Worm (Caenorhabditis elegans) whole organism, L1 larva: Measurements from ENCODE around the gene W06D11.5.

ENCODE experiments used
- C16A3.4 ChIP-seq: fragments of 150-350 bp; optimal IDR thresholded peaks from 2 replicates; lab custom pipeline; 2014; ENCODE audit warnings: missing biosample characterization, missing genetic modification characterization
- C34B4.2 ChIP-seq: sonication (generic microtip); optimal IDR thresholded peaks from 2 replicates; lab custom pipeline; 2017; ENCODE audit warnings: mild to moderate bottlenecking, missing genetic modification characterization, missing compliant biosample characterization
- alr-1 ChIP-seq: fragments of 200-800 bp; sonication (Bioruptor generic); optimal IDR thresholded peaks from 2 replicates; lab custom pipeline; 2018; ENCODE audit warnings: borderline replicate concordance, mild to moderate bottlenecking, missing genetic modification characterization, missing compliant biosample characterization
- blmp-1 ChIP-seq: fragments of 150-350 bp; optimal IDR thresholded peaks from 2 replicates; lab custom pipeline; 2014; ENCODE audit warnings: missing biosample characterization, missing genetic modification characterization
- ceh-63 ChIP-seq: fragments of 200-800 bp; sonication (Bioruptor generic); optimal IDR thresholded peaks from 2 replicates; lab custom pipeline; 2018; ENCODE audit warnings: mild to moderate bottlenecking, missing genetic modification characterization, missing compliant biosample characterization
- ceh-8 ChIP-seq: fragments of 200-800 bp; sonication (Bioruptor generic); optimal IDR thresholded peaks from 2 replicates; lab custom pipeline; 2018; ENCODE audit warnings: mild to moderate bottlenecking, missing genetic modification characterization, moderate library complexity, missing compliant biosample characterization
- ces-1 ChIP-seq: fragments of 150-350 bp; optimal IDR thresholded peaks from 2 replicates; lab custom pipeline; 2014; ENCODE audit warnings: missing biosample characterization, missing genetic modification reagents, missing genetic modification characterization
- dpl-1 ChIP-seq, 3 experiments: fragments of 150-350 bp in 2 of 3; sonication (generic microtip) in 1 of 3; optimal IDR thresholded peaks; 2 replicates each; lab custom pipeline; 2014 to 2017; ENCODE audit warnings: missing biosample characterization in 3 of 3, missing genetic modification characterization in 3 of 3, missing genetic modification reagents in 3 of 3
- efl-1 ChIP-seq, 4 experiments: fragments of 150-350 bp; optimal IDR thresholded peaks in 3 of 4; peaks in 1 of 4; 1 replicate in 1 of 4; 2 replicates in 3 of 4; lab custom pipeline; 2014; ENCODE audit warnings: missing biosample characterization in 2 of 4, missing genetic modification characterization in 2 of 4, missing genetic modification reagents in 2 of 4
- egl-27 ChIP-seq, 2 experiments: fragments of 150-350 bp in 1 of 2; sonication (generic microtip); optimal IDR thresholded peaks; 3 replicates each; lab custom pipeline; 2017 to 2018; ENCODE audit warnings: missing biosample characterization in 2 of 2, missing genetic modification characterization in 2 of 2, missing genetic modification reagents in 2 of 2
- elt-3 ChIP-seq, 6 experiments: fragments of 150-350 bp in 1 of 6; sonication (generic microtip); optimal IDR thresholded peaks; 2 replicates each; lab custom pipeline; 2017 to 2018; ENCODE audit warnings: missing biosample characterization in 6 of 6, missing genetic modification characterization in 6 of 6, inconsistent platforms in 1 of 6
- fkh-8 ChIP-seq: sonication (generic microtip); optimal IDR thresholded peaks from 2 replicates; lab custom pipeline; 2016; ENCODE audit warnings: mild to moderate bottlenecking, missing genetic modification characterization, missing compliant biosample characterization
- fos-1 ChIP-seq: fragments of 150-350 bp; optimal IDR thresholded peaks from 2 replicates; lab custom pipeline; 2014; ENCODE audit warnings: missing biosample characterization, missing genetic modification characterization
- grh-1 ChIP-seq: fragments of 200-800 bp; sonication (Bioruptor generic); IDR thresholded peaks from 2 replicates; pipeline ENCODE4 v1.3.6; 2022; ENCODE audit warnings: missing genetic modification reagents, missing genetic modification characterization, missing compliant biosample characterization
- irx-1 ChIP-seq: sonication (generic microtip); optimal IDR thresholded peaks from 2 replicates; lab custom pipeline; 2016; ENCODE audit warnings: missing genetic modification characterization, missing compliant biosample characterization
- jun-1 ChIP-seq: fragments of 150-350 bp; optimal IDR thresholded peaks from 2 replicates; lab custom pipeline; 2014; ENCODE audit warnings: missing biosample characterization, missing genetic modification reagents, missing genetic modification characterization
- lin-13 ChIP-seq: fragments of 150-350 bp; optimal IDR thresholded peaks from 2 replicates; lab custom pipeline; 2014; ENCODE audit warnings: missing biosample characterization, missing genetic modification reagents, missing genetic modification characterization
- lin-14 ChIP-seq: fragments of 200-800 bp; sonication (Bioruptor generic); optimal IDR thresholded peaks from 2 replicates; lab custom pipeline; 2018; ENCODE audit warnings: mild to moderate bottlenecking, missing genetic modification characterization, moderate library complexity, missing compliant biosample characterization
- lin-15B ChIP-seq: fragments of 150-350 bp; sonication (generic microtip); optimal IDR thresholded peaks from 3 replicates; lab custom pipeline; 2014; ENCODE audit warnings: missing biosample characterization, missing genetic modification characterization
- lir-3 ChIP-seq: sonication (generic microtip); optimal IDR thresholded peaks from 2 replicates; lab custom pipeline; 2016; ENCODE audit warnings: mild to moderate bottlenecking, missing genetic modification characterization, moderate library complexity, missing compliant biosample characterization; ENCODE audit not compliant: poor library complexity
- mab-9 ChIP-seq: fragments of 200-800 bp; sonication (Bioruptor generic); IDR thresholded peaks from 2 replicates; pipeline ENCODE4 v1.3.6; 2022; ENCODE audit warnings: missing genetic modification reagents, missing genetic modification characterization, missing compliant biosample characterization
- mep-1 ChIP-seq: fragments of 150-350 bp; optimal IDR thresholded peaks from 2 replicates; lab custom pipeline; 2014; ENCODE audit warnings: missing biosample characterization, missing genetic modification characterization
- nhr-12 ChIP-seq: sonication (generic microtip); optimal IDR thresholded peaks from 2 replicates; lab custom pipeline; 2017; ENCODE audit warnings: missing biosample characterization, missing genetic modification characterization
- nhr-19 ChIP-seq: fragments of 200-800 bp; sonication (Bioruptor generic); conservative IDR thresholded peaks from 2 replicates; pipeline ENCODE4 v1.3.6; 2022; ENCODE audit warnings: missing genetic modification characterization, missing compliant biosample characterization
- nhr-28 ChIP-seq: fragments of 150-350 bp; optimal IDR thresholded peaks from 2 replicates; lab custom pipeline; 2014; ENCODE audit warnings: missing biosample characterization, missing genetic modification characterization
- nhr-47 ChIP-seq: sonication (generic microtip); optimal IDR thresholded peaks from 2 replicates; lab custom pipeline; 2016; ENCODE audit warnings: mild to moderate bottlenecking, missing genetic modification characterization, moderate library complexity, missing compliant biosample characterization
- nhr-71 ChIP-seq: sonication (generic microtip); optimal IDR thresholded peaks from 2 replicates; lab custom pipeline; 2016; ENCODE audit warnings: mild to moderate bottlenecking, missing genetic modification characterization, moderate library complexity, missing compliant biosample characterization
- nhr-76 ChIP-seq: sonication (generic microtip); optimal IDR thresholded peaks from 2 replicates; lab custom pipeline; 2017; ENCODE audit warnings: missing biosample characterization, missing genetic modification characterization
- nhr-84 ChIP-seq: sonication (generic microtip); optimal IDR thresholded peaks from 2 replicates; lab custom pipeline; 2017; ENCODE audit warnings: missing biosample characterization, missing genetic modification characterization
- nhr-85 ChIP-seq: sonication (generic microtip); peaks from one replicate; lab custom pipeline; 2016; ENCODE audit warnings: missing genetic modification characterization, inconsistent platforms, missing compliant biosample characterization
- nhr-90 ChIP-seq: sonication (generic microtip); optimal IDR thresholded peaks from 2 replicates; lab custom pipeline; 2016; ENCODE audit warnings: mild to moderate bottlenecking, missing genetic modification characterization, missing compliant biosample characterization; ENCODE audit not compliant: poor library complexity
- pag-3 ChIP-seq: sonication (generic microtip); optimal IDR thresholded peaks from 2 replicates; lab custom pipeline; 2017; ENCODE audit warnings: missing genetic modification characterization, mild to moderate bottlenecking, missing compliant biosample characterization, antibody characterized with exemption, borderline replicate concordance; ENCODE audit not compliant: insufficient read depth
- pqm-1 ChIP-seq: sonication (generic microtip); optimal IDR thresholded peaks from 3 replicates; lab custom pipeline; 2017; ENCODE audit warnings: missing biosample characterization, missing genetic modification characterization
- skn-1 ChIP-seq: fragments of 150-350 bp; optimal IDR thresholded peaks from 2 replicates; lab custom pipeline; 2014; ENCODE audit warnings: missing biosample characterization, missing genetic modification characterization
- snu-23 ChIP-seq: sonication (generic microtip); optimal IDR thresholded peaks from 2 replicates; lab custom pipeline; 2016; ENCODE audit warnings: missing genetic modification characterization, missing compliant biosample characterization
- sptf-1 ChIP-seq: fragments of 150-350 bp; optimal IDR thresholded peaks from 2 replicates; lab custom pipeline; 2014; ENCODE audit warnings: missing biosample characterization, missing genetic modification characterization
- sup-37 ChIP-seq: fragments of 200-800 bp; sonication (Bioruptor generic); optimal IDR thresholded peaks from 2 replicates; lab custom pipeline; 2018; ENCODE audit warnings: mild to moderate bottlenecking, missing genetic modification characterization, missing compliant biosample characterization
- tbx-2 ChIP-seq: sonication (generic microtip); optimal IDR thresholded peaks from 2 replicates; lab custom pipeline; 2016; ENCODE audit warnings: missing genetic modification characterization, missing compliant biosample characterization
- unc-62 ChIP-seq: fragments of 150-350 bp; optimal IDR thresholded peaks from 2 replicates; lab custom pipeline; 2014; ENCODE audit warnings: missing biosample characterization, missing genetic modification reagents, missing genetic modification characterization
- unc-86 ChIP-seq: sonication (generic microtip); optimal IDR thresholded peaks from 2 replicates; lab custom pipeline; 2016; ENCODE audit warnings: missing genetic modification characterization, missing compliant biosample characterization
- zag-1 ChIP-seq: fragments of 150-350 bp; optimal IDR thresholded peaks from 2 replicates; lab custom pipeline; 2014; ENCODE audit warnings: missing biosample characterization, missing genetic modification characterization
- zip-4 ChIP-seq: fragments of 200-800 bp; sonication (Bioruptor generic); optimal IDR thresholded peaks from 2 replicates; lab custom pipeline; 2018; ENCODE audit warnings: mild to moderate bottlenecking, missing genetic modification characterization, moderate library complexity, missing compliant biosample characterization

W06D11.5 gene

ce11 chrX:12331795-12332194 lies 31.9 kb downstream of the W06D11.5 start, which contains the start of gene srd-46:
Gene srd-46, plus strand, starts transcription at chrX:12332095.
- TF ChIP-seq nhr-71 (tag; lab: Kevin White, UChicago) (peak; percentile 18), dpl-1 (GFP tag; optimal IDR thresholded peaks at IDR 0.05; lab: Kevin White, UChicago) (no peak), pqm-1 (no peak), nhr-85 (tag; lab: Kevin White, UChicago) (no peak), blmp-1 (tag; lab: Kevin White, UChicago) (no peak), lin-14 (GFP tag; lab: Kevin White, UChicago) (no peak), nhr-47 (tag; lab: Kevin White, UChicago) (no peak)

- TF ChIP-seq efl-1 (optimal IDR thresholded peaks at IDR 0.05; lab: Kevin White, UChicago) (no peak), efl-1 (GFP tag; optimal IDR thresholded peaks at IDR 0.05 in 1 of 2; lab: Kevin White, UChicago) (peak in 1 of 2 experiments; percentile 70), sptf-1 (tag; lab: Kevin White, UChicago) (no peak)
- TF ChIP-seq, all 84 proteins: peak for 1
Observed at ce11 chrX:12333479-12333878, 33.5 kb downstream of the W06D11.5 start, which contains the start of gene srd-47. Gene srd-47, plus strand, starts transcription at chrX:12333642.

ce11 chrX:12335808-12336207 lies 35.9 kb downstream of the W06D11.5 start, which contains the start of gene srd-48:
Gene srd-48, plus strand, starts transcription at chrX:12336108.
- TF ChIP-seq ceh-63 (GFP tag; lab: Kevin White, UChicago) (no peak), nhr-47 (tag; lab: Kevin White, UChicago) (no peak), elt-3 (tag; optimal IDR thresholded peaks at IDR 0.05; lab: Kevin White, UChicago) (no peak), mab-9 (GFP tag; lab: Robert Waterston, UW) (no peak), alr-1 (tag; lab: Kevin White, UChicago) (no peak), C34B4.2 (tag; lab: Kevin White, UChicago) (no peak), efl-1 (optimal IDR thresholded peaks at IDR 0.05; lab: Kevin White, UChicago) (no peak), efl-1 (GFP tag; optimal IDR thresholded peaks at IDR 0.05 in 1 of 2; lab: Kevin White, UChicago) (no peak), pag-3 (tag; lab: Kevin White, UChicago) (no peak), irx-1 (tag; lab: Kevin White, UChicago) (no peak), skn-1 (no peak), lin-15B (tag; lab: Kevin White, UChicago) (no peak), blmp-1 (tag; lab: Kevin White, UChicago) (no peak), tbx-2 (no peak), lin-13 (GFP tag; lab: Kevin White, UChicago) (no peak), mep-1 (no peak), nhr-12 (no peak), unc-86 (tag; lab: Kevin White, UChicago) (no peak), lir-3 (tag; lab: Kevin White, UChicago) (no peak), unc-62 (GFP tag; lab: Kevin White, UChicago) (no peak), nhr-76 (tag; lab: Kevin White, UChicago) (no peak)
- TF ChIP-seq, all 84 proteins: peak for 0

ce11 chrX:12337846-12338490 lies 38.0 kb downstream of the W06D11.5 start, which contains the start of gene srd-44:
Gene srd-44, plus strand, starts transcription at chrX:12338440.
- TF ChIP-seq nhr-28 (tag; lab: Kevin White, UChicago) (no peak), egl-27 (tag; optimal IDR thresholded peaks at IDR 0.05; lab: Kevin White, UChicago) (no peak), sup-37 (GFP tag; lab: Kevin White, UChicago) (no peak), nhr-71 (tag; lab: Kevin White, UChicago) (peak; percentile 31), nhr-90 (tag; lab: Kevin White, UChicago) (peak; percentile 33), zip-4 (no peak), sptf-1 (tag; lab: Kevin White, UChicago) (no peak), ces-1 (GFP tag; lab: Kevin White, UChicago) (no peak), nhr-19 (GFP tag; lab: Robert Waterston, UW) (0 out of 2 replicates have a peak, but pooled peaks have one; percentile 10), nhr-84 (tag; lab: Kevin White, UChicago) (no peak), pag-3 (tag; lab: Kevin White, UChicago) (no peak), fos-1 (tag; lab: Kevin White, UChicago) (no peak), pqm-1 (no peak), jun-1 (tag; lab: Kevin White, UChicago) (no peak), snu-23 (GFP tag; lab: Kevin White, UChicago) (peak; percentile 50), fkh-8 (no peak), nhr-47 (tag; lab: Kevin White, UChicago) (peak; percentile 13), nhr-12 (no peak), zag-1 (no peak), nhr-76 (tag; lab: Kevin White, UChicago) (no peak), C34B4.2 (tag; lab: Kevin White, UChicago) (no peak), grh-1 (GFP tag; lab: Robert Waterston, UW) (no peak), dpl-1 (GFP tag; optimal IDR thresholded peaks at IDR 0.05; lab: Kevin White, UChicago) (no peak), lin-15B (tag; lab: Kevin White, UChicago) (no peak), C16A3.4 (tag; lab: Kevin White, UChicago) (peak; percentile 19), ceh-63 (GFP tag; lab: Kevin White, UChicago) (no peak), nhr-85 (tag; lab: Kevin White, UChicago) (peak; percentile 40), ceh-8 (GFP tag; lab: Kevin White, UChicago) (no peak)
